Fruit fly (Drosophila melanogaster) whole organism, wandering third instar larva: Measurements from ENCODE around the gene Eip74EF.

Experiments used
- CrebA ChIP-seq: fragments of 200-800 bp; sonication (Bioruptor generic); optimal IDR thresholded peaks from 2 replicates; lab custom pipeline; 2016; ENCODE audit warnings: missing biosample characterization, mild to moderate bottlenecking, missing genetic modification characterization, borderline replicate concordance
- GATAd ChIP-seq: sonication (Bioruptor generic); optimal IDR thresholded peaks from 2 replicates; lab custom pipeline; 2016; ENCODE audit warnings: missing biosample characterization, missing genetic modification characterization
- dmrt93B ChIP-seq: fragments of 200-800 bp; sonication (Bioruptor generic); optimal IDR thresholded peaks from 2 replicates; lab custom pipeline; 2018; ENCODE audit warnings: missing biosample characterization, mild to moderate bottlenecking, missing genetic modification characterization
- jim ChIP-seq: fragments of 175-275, 200-325 bp; sonication (Bioruptor generic); optimal IDR thresholded peaks from 2 replicates; lab custom pipeline; 2016; ENCODE audit warnings: missing biosample characterization, mild to moderate bottlenecking, missing genetic modification characterization

dm6 chr3L:17647543-17647942 is 28.4 kb upstream of the Eip74EF start:
- TF ChIP-seq CrebA (GFP tag; lab: Kevin White, UChicago) = no peak
- no peak for TF ChIP-seq GATAd (GFP tag; lab: Kevin White, UChicago)
- TF ChIP-seq dmrt93B = no peak
- TF ChIP-seq jim (GFP tag; lab: Kevin White, UChicago) = no peak
